Worm (Caenorhabditis elegans) whole organism, L2 larva: Measurements from ENCODE around the gene glb-30.

Experiments
- C34F6.9 ChIP-seq: fragments of 150-350 bp; optimal IDR thresholded peaks from 2 replicates; lab custom pipeline; 2014; ENCODE audit warnings: missing biosample characterization, missing genetic modification characterization
- F13H6.1 ChIP-seq: sonication (generic microtip); optimal IDR thresholded peaks from 2 replicates; lab custom pipeline; 2016; ENCODE audit warnings: missing genetic modification characterization, missing compliant biosample characterization
- Y55F3AM.14 ChIP-seq: fragments of 200-800 bp; sonication (Bioruptor generic); optimal IDR thresholded peaks from 2 replicates; lab custom pipeline; 2018; ENCODE audit warnings: mild to moderate bottlenecking, missing genetic modification characterization, missing compliant biosample characterization
- alr-1 ChIP-seq: fragments of 150-350 bp; optimal IDR thresholded peaks from 2 replicates; lab custom pipeline; 2014; ENCODE audit warnings: missing biosample characterization, missing genetic modification characterization
- aly-2 ChIP-seq: fragments of 150-350 bp; optimal IDR thresholded peaks from 2 replicates; lab custom pipeline; 2014; ENCODE audit warnings: missing biosample characterization, missing genetic modification characterization
- ama-1 ChIP-seq: fragments of 150-350 bp; optimal IDR thresholded peaks from 2 replicates; lab custom pipeline; 2018; ENCODE audit warnings: inconsistent platforms
- ceh-16 ChIP-seq: fragments of 150-350 bp; optimal IDR thresholded peaks from 2 replicates; lab custom pipeline; 2014; ENCODE audit warnings: missing biosample characterization, missing genetic modification characterization
- ceh-82 ChIP-seq: fragments of 150-350 bp; optimal IDR thresholded peaks from 2 replicates; lab custom pipeline; 2014; ENCODE audit warnings: missing biosample characterization, missing genetic modification characterization
- crh-2 ChIP-seq: sonication (generic microtip); optimal IDR thresholded peaks from 2 replicates; lab custom pipeline; 2017; ENCODE audit warnings: missing biosample characterization, missing genetic modification characterization
- egl-27 ChIP-seq: sonication (generic microtip); optimal IDR thresholded peaks from 3 replicates; lab custom pipeline; 2017; ENCODE audit warnings: missing biosample characterization, missing genetic modification reagents, missing genetic modification characterization
- gmeb-1 ChIP-seq: fragments of 150-350 bp; optimal IDR thresholded peaks from 2 replicates; lab custom pipeline; 2014; ENCODE audit warnings: missing biosample characterization, missing genetic modification characterization
- lin-39 ChIP-seq: fragments of 150-350 bp; optimal IDR thresholded peaks from 2 replicates; lab custom pipeline; 2014; ENCODE audit warnings: missing biosample characterization, missing genetic modification reagents, missing genetic modification characterization
- lsy-2 ChIP-seq, 2 experiments: fragments of 150-350 bp in 1 of 2; sonication (generic microtip) in 1 of 2; optimal IDR thresholded peaks; 2 replicates each; lab custom pipeline; 2014 to 2017; ENCODE audit warnings: missing biosample characterization in 2 of 2, missing genetic modification characterization in 2 of 2
- mab-5 ChIP-seq: fragments of 150-350 bp; optimal IDR thresholded peaks from 2 replicates; lab custom pipeline; 2014; ENCODE audit warnings: missing biosample characterization, missing genetic modification characterization
- mbf-1 ChIP-seq: sonication (generic microtip); optimal IDR thresholded peaks from 2 replicates; lab custom pipeline; 2017; ENCODE audit warnings: missing biosample characterization, missing genetic modification characterization
- mdl-1 ChIP-seq, 2 experiments: fragments of 150-350 bp in 1 of 2; sonication (generic microtip) in 1 of 2; optimal IDR thresholded peaks; 2 replicates each; lab custom pipeline; 2017; ENCODE audit warnings: missing biosample characterization in 2 of 2, missing genetic modification characterization in 2 of 2
- nhr-10 ChIP-seq: sonication (generic microtip); optimal IDR thresholded peaks from 2 replicates; lab custom pipeline; 2017; ENCODE audit warnings: missing biosample characterization, missing genetic modification characterization
- nhr-12 ChIP-seq: fragments of 150-350 bp; optimal IDR thresholded peaks from 2 replicates; lab custom pipeline; 2014; ENCODE audit warnings: missing biosample characterization, missing genetic modification characterization
- nhr-129 ChIP-seq: fragments of 150-350 bp; optimal IDR thresholded peaks from 2 replicates; lab custom pipeline; 2014; ENCODE audit warnings: missing biosample characterization, missing genetic modification characterization
- nhr-21 ChIP-seq: fragments of 150-350 bp; optimal IDR thresholded peaks from 2 replicates; lab custom pipeline; 2014; ENCODE audit warnings: missing biosample characterization, missing genetic modification characterization
- nhr-23 ChIP-seq: fragments of 150-350 bp; optimal IDR thresholded peaks from 2 replicates; lab custom pipeline; 2014; ENCODE audit warnings: missing biosample characterization, missing genetic modification reagents, missing genetic modification characterization
- nhr-6 ChIP-seq: fragments of 150-350 bp; optimal IDR thresholded peaks from 2 replicates; lab custom pipeline; 2014; ENCODE audit warnings: missing biosample characterization, missing genetic modification characterization
- sem-4 ChIP-seq: fragments of 150-350 bp; optimal IDR thresholded peaks from 2 replicates; lab custom pipeline; 2014; ENCODE audit warnings: missing biosample characterization, missing genetic modification reagents, missing genetic modification characterization
- skn-1 ChIP-seq: sonication (generic microtip); optimal IDR thresholded peaks from 2 replicates; lab custom pipeline; 2017; ENCODE audit warnings: missing biosample characterization, missing genetic modification characterization
- sma-3 ChIP-seq: sonication (generic microtip); optimal IDR thresholded peaks from 2 replicates; lab custom pipeline; 2016; ENCODE audit warnings: missing genetic modification reagents, missing genetic modification characterization, missing compliant biosample characterization
- sma-9 ChIP-seq, 2 experiments: fragments of 150-350 bp in 1 of 2; sonication (generic microtip) in 1 of 2; optimal IDR thresholded peaks; 2 replicates each; lab custom pipeline; 2014 to 2016; ENCODE audit warnings: missing genetic modification characterization in 2 of 2, mild to moderate bottlenecking in 1 of 2, missing biosample characterization in 1 of 2, missing compliant biosample characterization in 1 of 2, missing genetic modification reagents in 1 of 2, moderate library complexity in 1 of 2
- snpc-4 ChIP-seq: fragments of 150-350 bp; optimal IDR thresholded peaks from 2 replicates; lab custom pipeline; 2014; ENCODE audit warnings: missing biosample characterization, missing genetic modification characterization
- unc-39 ChIP-seq: fragments of 150-350 bp; optimal IDR thresholded peaks from 2 replicates; lab custom pipeline; 2014; ENCODE audit warnings: missing biosample characterization, missing genetic modification characterization
- unc-55 ChIP-seq: fragments of 150-350 bp; sonication (generic microtip); optimal IDR thresholded peaks from 3 replicates; lab custom pipeline; 2014; ENCODE audit warnings: missing biosample characterization, missing genetic modification reagents, missing genetic modification characterization
- unc-62 ChIP-seq: fragments of 150-350 bp; optimal IDR thresholded peaks from 2 replicates; lab custom pipeline; 2014; ENCODE audit warnings: missing biosample characterization, missing genetic modification reagents, missing genetic modification characterization
- zag-1 ChIP-seq: fragments of 150-350 bp; optimal IDR thresholded peaks from 2 replicates; lab custom pipeline; 2014; ENCODE audit warnings: missing biosample characterization, missing genetic modification characterization
- ztf-11 ChIP-seq: sonication (generic microtip); optimal IDR thresholded peaks from 2 replicates; lab custom pipeline; 2017; ENCODE audit warnings: missing biosample characterization, missing genetic modification characterization

glb-30 gene

DNA sequence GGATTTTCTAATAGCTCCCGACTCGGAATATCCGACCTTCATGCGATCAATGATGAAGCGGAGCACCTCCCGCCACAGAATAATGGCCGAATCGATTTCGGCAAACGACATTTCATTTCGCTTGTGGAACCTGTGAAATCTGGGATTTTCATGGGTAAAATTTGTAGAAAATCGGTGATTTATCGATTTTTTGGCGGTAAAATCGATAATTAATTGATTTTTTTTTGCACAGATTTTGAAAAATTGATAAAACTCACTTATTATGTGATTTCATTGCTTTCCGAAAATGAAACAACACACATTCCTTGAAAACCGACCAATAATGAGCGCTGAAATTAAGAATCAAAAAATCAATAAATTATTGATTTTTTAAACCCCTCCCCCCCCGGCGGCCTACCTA, 1.5 kb downstream of the glb-30 start:
- TF ChIP-seq unc-62 (GFP tag; lab: Kevin White, UChicago) (no peak), sma-9 (GFP tag; optimal IDR thresholded peaks at IDR 0.05; lab: Kevin White, UChicago) (no peak), sma-9 (tag; optimal IDR thresholded peaks at IDR 0.05; lab: Kevin White, UChicago) (no peak), nhr-21 (tag; lab: Kevin White, UChicago) (no peak), skn-1 (tag; lab: Kevin White, UChicago) (no peak), sem-4 (tag; lab: Kevin White, UChicago) (no peak), aly-2 (tag; lab: Kevin White, UChicago) (no peak), lin-39 (tag; lab: Kevin White, UChicago) (no peak), crh-2 (tag; lab: Kevin White, UChicago) (no peak), nhr-6 (tag; lab: Kevin White, UChicago) (no peak), nhr-12 (tag; lab: Kevin White, UChicago) (no peak)
- TF ChIP-seq, all 48 proteins: peak for 0

DNA sequence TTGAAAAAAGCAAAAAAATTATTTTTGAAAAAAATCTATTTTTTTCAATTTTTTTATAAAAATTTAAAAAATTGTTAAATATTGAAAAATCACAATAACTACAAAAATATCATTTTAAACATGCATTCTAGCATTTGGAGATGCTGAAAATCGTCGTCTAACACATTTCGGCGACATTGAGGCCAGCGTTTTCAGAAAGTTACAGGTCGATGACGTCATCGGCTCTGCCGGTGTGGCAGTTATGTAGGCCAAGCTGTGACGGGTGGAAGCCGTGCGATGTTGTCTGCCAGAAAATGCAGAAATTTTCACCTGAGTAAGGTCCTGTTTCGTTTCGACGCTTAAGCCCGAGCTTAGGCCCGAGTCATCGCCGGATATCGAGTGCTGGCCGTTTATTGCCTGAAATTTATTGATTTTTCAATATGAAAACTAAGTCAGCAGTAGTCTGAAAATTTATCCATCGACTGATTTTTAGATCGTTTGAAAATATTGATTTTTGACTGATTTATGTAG, 2.6 kb downstream of the glb-30 start, which contains the start of gene Y22D7AR.3:
Y22D7AR.3 (minus strand) TSS at position 51 of the 510 bp plus-strand sequence.
- TF ChIP-seq snpc-4 (tag; lab: Kevin White, UChicago) (no peak), nhr-10 (tag; lab: Kevin White, UChicago) (no peak), egl-27 (no peak), nhr-21 (tag; lab: Kevin White, UChicago) (no peak), mdl-1 (tag; optimal IDR thresholded peaks at IDR 0.05; lab: Kevin White, UChicago) (no peak), unc-62 (GFP tag; lab: Kevin White, UChicago) (no peak), lsy-2 (tag; optimal IDR thresholded peaks at IDR 0.05; lab: Kevin White, UChicago) (no peak), mbf-1 (tag; lab: Kevin White, UChicago) (no peak), nhr-129 (tag; lab: Kevin White, UChicago) (no peak), ama-1 (lab: Kevin White, UChicago) (no peak), unc-55 (GFP tag; lab: Kevin White, UChicago) (no peak), C34F6.9 (tag; lab: Kevin White, UChicago) (no peak), ceh-16 (tag; lab: Kevin White, UChicago) (no peak), gmeb-1 (tag; lab: Kevin White, UChicago) (no peak), lin-39 (tag; lab: Kevin White, UChicago) (no peak), F13H6.1 (tag; lab: Kevin White, UChicago) (no peak), alr-1 (tag; lab: Kevin White, UChicago) (no peak), mab-5 (tag; lab: Kevin White, UChicago) (no peak), ceh-82 (tag; lab: Kevin White, UChicago) (no peak)

- TF ChIP-seq nhr-6 (tag; lab: Kevin White, UChicago) (no peak), ceh-16 (tag; lab: Kevin White, UChicago) (no peak), zag-1 (tag; lab: Kevin White, UChicago) (no peak), unc-62 (GFP tag; lab: Kevin White, UChicago) (no peak), C34F6.9 (tag; lab: Kevin White, UChicago) (no peak), Y55F3AM.14 (no peak), nhr-23 (no peak), ama-1 (lab: Kevin White, UChicago) (no peak), F13H6.1 (tag; lab: Kevin White, UChicago) (no peak), alr-1 (tag; lab: Kevin White, UChicago) (no peak), lin-39 (tag; lab: Kevin White, UChicago) (no peak), unc-39 (tag; lab: Kevin White, UChicago) (no peak), mab-5 (tag; lab: Kevin White, UChicago) (no peak), nhr-129 (tag; lab: Kevin White, UChicago) (no peak), sma-3 (GFP tag; lab: Kevin White, UChicago) (no peak)
These were observed 3.0 kb downstream of the glb-30 start for ce11 chrIII:1665373-1665772.

ce11 chrIII:1664761-1665266, 3.6 kb downstream of the glb-30 start, which contains the start of gene Y22D7AL.16:
Gene Y22D7AL.16, minus strand, starts transcription at chrIII:1665216.
- no peak for TF ChIP-seq nhr-23
- TF ChIP-seq, all 48 proteins: peak for 0

DNA sequence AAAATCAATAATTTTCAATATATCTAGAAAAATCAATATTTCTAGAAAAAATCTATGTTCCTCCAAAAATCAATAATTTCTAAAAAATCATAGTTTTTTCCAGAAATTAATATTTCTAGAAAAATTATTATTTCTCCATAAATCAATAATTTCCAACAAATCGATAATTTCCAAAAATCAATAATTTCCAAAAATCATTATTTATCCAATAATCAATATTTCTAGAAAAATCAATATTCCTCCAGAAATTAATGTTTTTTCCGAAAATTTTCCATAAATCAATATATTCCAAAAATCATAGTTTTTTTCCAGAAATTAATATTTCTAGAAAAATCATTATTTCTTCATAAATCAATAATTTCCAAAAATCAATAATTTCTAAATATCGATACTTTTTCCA, 5.4 kb downstream of the glb-30 start:
- TF ChIP-seq snpc-4 (tag; lab: Kevin White, UChicago) (no peak), Y55F3AM.14 (no peak), gmeb-1 (tag; lab: Kevin White, UChicago) (no peak), ztf-11 (tag; lab: Kevin White, UChicago) (no peak)
